Fruit fly (Drosophila melanogaster): ENCODE results near the gene ClpP.

ClpP gene

dm6 chr2L:10320174-10320775, 36.3 kb upstream of the ClpP start:
- TF ChIP-seq Pif1B (GFP tag; optimal IDR thresholded peaks at IDR 0.05): no peak
- no peak for TF ChIP-seq fd96Ca (GFP tag; IDR thresholded peaks at IDR 0.05)
- TF ChIP-seq CG14655 (GFP tag; optimal IDR thresholded peaks at IDR 0.05): no peak
- TF ChIP-seq EcR (GFP tag; optimal IDR thresholded peaks at IDR 0.05): no peak
- TF ChIP-seq CG4496 (GFP tag; IDR thresholded peaks at IDR 0.05): no peak
- TF ChIP-seq Ets98B (GFP tag; IDR thresholded peaks at IDR 0.05): no peak
- no peak for TF ChIP-seq Snoo (tag; optimal IDR thresholded peaks at IDR 0.05)
- TF ChIP-seq CG8159 (tag; optimal IDR thresholded peaks at IDR 0.05): no peak
- no peak for TF ChIP-seq CG32121 (GFP tag; IDR thresholded peaks at IDR 0.05)

- no peak for TF ChIP-seq Snoo (tag; optimal IDR thresholded peaks at IDR 0.05)
Observed at dm6 chr2L:10321036-10321583, 35.5 kb upstream of the ClpP start.

- TF ChIP-seq CG8301 (tag; optimal IDR thresholded peaks at IDR 0.05) (no peak), CG4496 (GFP tag; IDR thresholded peaks at IDR 0.05) (no peak), CG32121 (GFP tag; IDR thresholded peaks at IDR 0.05) (peak; percentile 51; the same call in 1 of the 2 replicates), gl (tag; optimal IDR thresholded peaks at IDR 0.05) (peak; percentile 42), EcR (GFP tag; optimal IDR thresholded peaks at IDR 0.05) (peak; percentile 90), Snoo (tag; optimal IDR thresholded peaks at IDR 0.05) (no peak), Pif1B (GFP tag; optimal IDR thresholded peaks at IDR 0.05) (no peak)
Observed at dm6 chr2L:10321612-10322011, 35.0 kb upstream of the ClpP start.

- TF ChIP-seq CG4496 (GFP tag; IDR thresholded peaks at IDR 0.05) (no peak), fd96Ca (GFP tag; IDR thresholded peaks at IDR 0.05) (no peak), Pif1A (GFP tag; optimal IDR thresholded peaks at IDR 0.05) (no peak), Ets98B (GFP tag; IDR thresholded peaks at IDR 0.05) (no peak), rn (GFP tag; IDR thresholded peaks at IDR 0.05) (no peak), CG15710 (tag; optimal IDR thresholded peaks at IDR 0.05) (no peak), CG13204 (GFP tag; optimal IDR thresholded peaks at IDR 0.05) (no peak), CG10348 (GFP tag; IDR thresholded peaks at IDR 0.05) (no peak), gl (tag; optimal IDR thresholded peaks at IDR 0.05) (no peak), CG34367 (tag; optimal IDR thresholded peaks at IDR 0.05) (no peak)
Observed at dm6 chr2L:10322176-10322575, 34.4 kb upstream of the ClpP start, which contains the start of gene CG4995. Gene CG4995 (plus strand): TSS chr2L:10322476.

- no peak for TF ChIP-seq CG17806 (tag; optimal IDR thresholded peaks at IDR 0.05)
- no peak for TF ChIP-seq CG13204 (GFP tag; optimal IDR thresholded peaks at IDR 0.05)
Observed at dm6 chr2L:10322773-10323487, 33.7 kb upstream of the ClpP start, which contains the start of gene CG5381. Gene CG5381 (minus strand): TSS chr2L:10323102.

- TF ChIP-seq gl (tag; optimal IDR thresholded peaks at IDR 0.05) (no peak), D1 (tag; optimal IDR thresholded peaks at IDR 0.05) (no peak), Snoo (tag; optimal IDR thresholded peaks at IDR 0.05) (no peak), CG15710 (tag; optimal IDR thresholded peaks at IDR 0.05) (no peak), CG10348 (GFP tag; IDR thresholded peaks at IDR 0.05) (no peak), CG12605 (GFP tag; IDR thresholded peaks at IDR 0.05) (no peak), CG34367 (tag; optimal IDR thresholded peaks at IDR 0.05) (no peak)
Observed at dm6 chr2L:10327790-10328189, 28.8 kb upstream of the ClpP start, which contains the start of gene RnrL. Gene RnrL (minus strand): TSS chr2L:10327943.

- no peak for TF ChIP-seq CG10348 (GFP tag; IDR thresholded peaks at IDR 0.05)
- TF ChIP-seq CG12605 (GFP tag; IDR thresholded peaks at IDR 0.05): no peak
- no peak for TF ChIP-seq CG13204 (GFP tag; optimal IDR thresholded peaks at IDR 0.05)
- no peak for TF ChIP-seq Snoo (tag; optimal IDR thresholded peaks at IDR 0.05)
- no peak for TF ChIP-seq Ets98B (GFP tag; IDR thresholded peaks at IDR 0.05)
- no peak for TF ChIP-seq CG8159 (tag; optimal IDR thresholded peaks at IDR 0.05)
- TF ChIP-seq CG32121 (GFP tag; IDR thresholded peaks at IDR 0.05): no peak
- TF ChIP-seq CG8301 (tag; optimal IDR thresholded peaks at IDR 0.05): no peak
- TF ChIP-seq rn (GFP tag; IDR thresholded peaks at IDR 0.05): no peak
- no peak for TF ChIP-seq CG9948 (tag; optimal IDR thresholded peaks at IDR 0.05)
- TF ChIP-seq CG4496 (GFP tag; IDR thresholded peaks at IDR 0.05): no peak
- TF ChIP-seq Pif1A (GFP tag; optimal IDR thresholded peaks at IDR 0.05): no peak
- no peak for TF ChIP-seq D1 (tag; optimal IDR thresholded peaks at IDR 0.05)
- TF ChIP-seq CG17806 (tag; optimal IDR thresholded peaks at IDR 0.05): no peak
- TF ChIP-seq CG34367 (tag; optimal IDR thresholded peaks at IDR 0.05): no peak
- TF ChIP-seq CG14655 (GFP tag; optimal IDR thresholded peaks at IDR 0.05): no peak
- TF ChIP-seq gl (tag; optimal IDR thresholded peaks at IDR 0.05): no peak
- no peak for TF ChIP-seq CG15710 (tag; optimal IDR thresholded peaks at IDR 0.05)
Observed at dm6 chr2L:10331066-10331847, 25.3 kb upstream of the ClpP start, which contains the start of the genes Schip1 and Cox10. Gene Schip1 (minus strand): TSS chr2L:10331116. Gene Cox10 (plus strand): TSS chr2L:10331471.
